Fruit fly (Drosophila melanogaster): Measurements from ENCODE around the gene kibra.
A peak's percentile ranks its signal among the peaks of the same experiment; 100 is the strongest.

kibra gene

dm6 chr3R:14720130-14720529, 3.9 kb downstream of the kibra start:
- TF ChIP-seq br (GFP tag; optimal IDR thresholded peaks at IDR 0.05) (no peak), CG9705 (GFP tag; optimal IDR thresholded peaks at IDR 0.05) (no peak), usp (GFP tag; optimal IDR thresholded peaks at IDR 0.05) (no peak), Dfd (GFP tag; optimal IDR thresholded peaks at IDR 0.05) (no peak), fru (GFP tag; optimal IDR thresholded peaks at IDR 0.05) (no peak), h (GFP tag; optimal IDR thresholded peaks at IDR 0.05) (peak; percentile 23), HLH106 (tag; optimal IDR thresholded peaks at IDR 0.05) (no peak), ey (GFP tag; optimal IDR thresholded peaks at IDR 0.05) (peak; percentile 8), sv (GFP tag; optimal IDR thresholded peaks at IDR 0.05) (peak; percentile 6), dsf (GFP tag; optimal IDR thresholded peaks at IDR 0.05; ENCODE audit: borderline replicate concordance) (no peak), psq (GFP tag; optimal IDR thresholded peaks at IDR 0.05) (no peak), OdsH (GFP tag; optimal IDR thresholded peaks at IDR 0.05) (no peak), Mio (GFP tag; optimal IDR thresholded peaks at IDR 0.05) (no peak), Jra (GFP tag; optimal IDR thresholded peaks at IDR 0.05) (no peak)

- no peak for TF ChIP-seq Jra (GFP tag; optimal IDR thresholded peaks at IDR 0.05)
- TF ChIP-seq jim (GFP tag; optimal IDR thresholded peaks at IDR 0.05): no peak
- no peak for TF ChIP-seq GATAd (GFP tag; optimal IDR thresholded peaks at IDR 0.05)
- TF ChIP-seq Hr78 (GFP tag; optimal IDR thresholded peaks at IDR 0.05): no peak
- no peak for TF ChIP-seq Mio (GFP tag; optimal IDR thresholded peaks at IDR 0.05)
- TF ChIP-seq Myc (optimal IDR thresholded peaks at IDR 0.05): no peak
- TF ChIP-seq Hnf4 (GFP tag; optimal IDR thresholded peaks at IDR 0.05): no peak
- no peak for TF ChIP-seq fru (GFP tag; optimal IDR thresholded peaks at IDR 0.05)
- no peak for TF ChIP-seq dl (GFP tag; optimal IDR thresholded peaks at IDR 0.05; ENCODE audit: insufficient read depth in 1 of 2, partially characterized antibody in 2 of 2)
- no peak for TF ChIP-seq dsf (GFP tag; optimal IDR thresholded peaks at IDR 0.05; ENCODE audit: borderline replicate concordance)
- no peak for TF ChIP-seq tai (GFP tag; optimal IDR thresholded peaks at IDR 0.05)
- TF ChIP-seq Dif (GFP tag; optimal IDR thresholded peaks at IDR 0.05; ENCODE audit: partially characterized antibody): no peak
- TF ChIP-seq psq (GFP tag; optimal IDR thresholded peaks at IDR 0.05): no peak
- no peak for TF ChIP-seq Vsx2 (GFP tag; optimal IDR thresholded peaks at IDR 0.05; ENCODE audit: partially characterized antibody)
- TF ChIP-seq foxo (GFP tag; optimal IDR thresholded peaks at IDR 0.05): no peak
- no peak for TF ChIP-seq pan (optimal IDR thresholded peaks at IDR 0.05)
- TF ChIP-seq h (GFP tag; optimal IDR thresholded peaks at IDR 0.05): no peak
- TF ChIP-seq lola (GFP tag; optimal IDR thresholded peaks at IDR 0.05): no peak
- TF ChIP-seq Abd-B (GFP tag; optimal IDR thresholded peaks at IDR 0.05): no peak
- no peak for TF ChIP-seq woc (GFP tag; optimal IDR thresholded peaks at IDR 0.05)
Observed at dm6 chr3R:14719380-14719779, 4.7 kb downstream of the kibra start.

dm6 chr3R:14717712-14718097, 6.4 kb downstream of the kibra start:
- TF ChIP-seq CrebA (GFP tag; optimal IDR thresholded peaks at IDR 0.05; ENCODE audit: borderline replicate concordance) (no peak), psq (GFP tag; optimal IDR thresholded peaks at IDR 0.05) (no peak), fru (GFP tag; optimal IDR thresholded peaks at IDR 0.05) (no peak), dl (GFP tag; optimal IDR thresholded peaks at IDR 0.05; ENCODE audit: insufficient read depth in 1 of 2, partially characterized antibody in 2 of 2) (no peak), Vsx2 (GFP tag; optimal IDR thresholded peaks at IDR 0.05; ENCODE audit: partially characterized antibody) (no peak), CG9705 (GFP tag; optimal IDR thresholded peaks at IDR 0.05) (no peak), Hnf4 (GFP tag; optimal IDR thresholded peaks at IDR 0.05) (no peak), h (GFP tag; optimal IDR thresholded peaks at IDR 0.05) (no peak), Jra (GFP tag; optimal IDR thresholded peaks at IDR 0.05) (no peak), Rel (GFP tag; optimal IDR thresholded peaks at IDR 0.05) (no peak), Rel (tag; optimal IDR thresholded peaks at IDR 0.05) (no peak)

dm6 chr3R:14717076-14717711, 6.9 kb downstream of the kibra start:
- TF ChIP-seq ey (GFP tag; optimal IDR thresholded peaks at IDR 0.05) (peak; percentile 0), HLH106 (tag; optimal IDR thresholded peaks at IDR 0.05) (peak; percentile 9), Rel (GFP tag; optimal IDR thresholded peaks at IDR 0.05) (no peak), Rel (tag; optimal IDR thresholded peaks at IDR 0.05) (peak; percentile 79), Jra (GFP tag; optimal IDR thresholded peaks at IDR 0.05) (no peak), jim (GFP tag; optimal IDR thresholded peaks at IDR 0.05) (no peak), h (GFP tag; optimal IDR thresholded peaks at IDR 0.05) (peak; percentile 16)
